Fruit fly (Drosophila melanogaster) whole organism, prepupa: ENCODE data around the gene slmo.

Experiments
- CG10631 ChIP-seq: fragments of 200-800 bp; sonication (Bioruptor generic); optimal IDR thresholded peaks from 2 replicates; lab custom pipeline; 2016; ENCODE audit warnings: missing biosample characterization, missing genetic modification characterization
- CG10669 ChIP-seq: fragments of 200-800 bp; sonication (Bioruptor generic); optimal IDR thresholded peaks from 3 replicates; lab custom pipeline; 2018; ENCODE audit warnings: missing biosample characterization, mild to moderate bottlenecking, missing genetic modification characterization, moderate library complexity
- CG11294 ChIP-seq: fragments of 200-800 bp; sonication (Bioruptor generic); IDR thresholded peaks from 2 replicates; pipeline ENCODE4 v1.3.6; 2022; ENCODE audit warnings: missing biosample characterization, missing genetic modification characterization
- CG11902 ChIP-seq: fragments of 200-800 bp; sonication (Bioruptor generic); optimal IDR thresholded peaks from 3 replicates; lab custom pipeline; 2016; ENCODE audit warnings: missing biosample characterization, missing genetic modification characterization
- CG15336 ChIP-seq: fragments of 200-800 bp; sonication (Bioruptor generic); IDR thresholded peaks from 2 replicates; pipeline ENCODE4 v1.3.6; 2022; ENCODE audit warnings: missing biosample characterization, missing genetic modification characterization
- CG1621 ChIP-seq: fragments of 200-800 bp; sonication (Bioruptor generic); optimal IDR thresholded peaks from 3 replicates; lab custom pipeline; 2018; ENCODE audit warnings: missing biosample characterization, mild to moderate bottlenecking, missing genetic modification characterization
- CG32006 ChIP-seq: fragments of 200-800 bp; sonication (Bioruptor generic); optimal IDR thresholded peaks from 3 replicates; lab custom pipeline; 2017; ENCODE audit warnings: missing biosample characterization, mild to moderate bottlenecking, missing genetic modification characterization
- CG34406 ChIP-seq: fragments of 200-800 bp; sonication (Bioruptor generic); optimal IDR thresholded peaks from 3 replicates; lab custom pipeline; 2016; ENCODE audit warnings: missing biosample characterization, missing genetic modification characterization
- CG3919 ChIP-seq: fragments of 200-800 bp; sonication (Bioruptor generic); optimal IDR thresholded peaks from 3 replicates; lab custom pipeline; 2016; ENCODE audit warnings: missing biosample characterization, missing genetic modification characterization
- CG4318 ChIP-seq: fragments of 200-800 bp; sonication (Bioruptor generic); optimal IDR thresholded peaks from 3 replicates; lab custom pipeline; 2017; ENCODE audit warnings: missing biosample characterization, mild to moderate bottlenecking, missing genetic modification characterization
- CG6163 ChIP-seq: fragments of 200-800 bp; sonication (Bioruptor generic); IDR thresholded peaks from 3 replicates; pipeline ENCODE4 v1.3.6; 2022; ENCODE audit warnings: missing biosample characterization, missing genetic modification characterization
- CG6276 ChIP-seq: fragments of 200-800 bp; sonication (Bioruptor generic); optimal IDR thresholded peaks from 2 replicates; lab custom pipeline; 2017; ENCODE audit warnings: missing biosample characterization, mild to moderate bottlenecking, missing genetic modification characterization
- CG6792 ChIP-seq: fragments of 200-800 bp; sonication (Bioruptor generic); optimal IDR thresholded peaks from 3 replicates; lab custom pipeline; 2016; ENCODE audit warnings: missing biosample characterization, missing genetic modification characterization
- CG6854 ChIP-seq: fragments of 200-800 bp; sonication (Bioruptor generic); optimal IDR thresholded peaks from 2 replicates; lab custom pipeline; 2017; ENCODE audit warnings: missing biosample characterization, mild to moderate bottlenecking, missing genetic modification characterization
- CG8119 ChIP-seq: fragments of 200-800 bp; sonication (Bioruptor generic); IDR thresholded peaks from 3 replicates; pipeline ENCODE4 v1.3.6; 2022; ENCODE audit warnings: missing biosample characterization, missing genetic modification characterization
- CG8319 ChIP-seq: fragments of 200-800 bp; sonication (Bioruptor generic); optimal IDR thresholded peaks from 3 replicates; lab custom pipeline; 2016; ENCODE audit warnings: missing biosample characterization, missing genetic modification characterization
- CG8632 ChIP-seq: fragments of 200-800 bp; sonication (Bioruptor generic); optimal IDR thresholded peaks from 3 replicates; lab custom pipeline; 2016; ENCODE audit warnings: missing biosample characterization, missing genetic modification characterization
- Eip75B ChIP-seq: fragments of 200-800 bp; sonication (Bioruptor generic); optimal IDR thresholded peaks from 3 replicates; lab custom pipeline; 2016; ENCODE audit warnings: missing biosample characterization, missing genetic modification characterization
- Eip78C ChIP-seq: fragments of 200-800 bp; sonication (Bioruptor generic); peaks from one replicate; lab custom pipeline; 2016; ENCODE audit warnings: missing biosample characterization, missing genetic modification characterization
- Ets96B ChIP-seq: fragments of 200-800 bp; optimal IDR thresholded peaks from 2 replicates; lab custom pipeline; 2019; ENCODE audit warnings: missing biosample characterization, mild to moderate bottlenecking, missing genetic modification characterization, moderate library complexity
- Gug ChIP-seq: fragments of 200-800 bp; sonication (Bioruptor generic); IDR thresholded peaks from 2 replicates; pipeline ENCODE4 v1.3.6; 2022; ENCODE audit warnings: missing biosample characterization, missing genetic modification characterization
- Hr38 ChIP-seq: sonication (Bioruptor generic); optimal IDR thresholded peaks from 2 replicates; lab custom pipeline; 2016; ENCODE audit warnings: missing biosample characterization, missing genetic modification characterization
- Hr39 ChIP-seq: fragments of 200-800 bp; sonication (Bioruptor generic); optimal IDR thresholded peaks from 2 replicates; lab custom pipeline; 2016; ENCODE audit warnings: missing biosample characterization, missing genetic modification characterization
- Lpt ChIP-seq: fragments of 200-800 bp; sonication (Bioruptor generic); optimal IDR thresholded peaks from 3 replicates; lab custom pipeline; 2016; ENCODE audit warnings: missing biosample characterization, missing genetic modification characterization
- Met ChIP-seq: fragments of 200-800 bp; sonication (Bioruptor generic); optimal IDR thresholded peaks from 3 replicates; lab custom pipeline; 2016; ENCODE audit warnings: missing biosample characterization, missing genetic modification characterization
- OdsH ChIP-seq: fragments of 200-800 bp; sonication (Bioruptor generic); optimal IDR thresholded peaks from 3 replicates; lab custom pipeline; 2016; ENCODE audit warnings: missing biosample characterization, missing genetic modification characterization
- Sox102F ChIP-seq: fragments of 200-800 bp; sonication (Bioruptor generic); optimal IDR thresholded peaks from 2 replicates; lab custom pipeline; 2016; ENCODE audit warnings: missing biosample characterization, mild to moderate bottlenecking, missing genetic modification characterization
- Sox14 ChIP-seq: fragments of 200-800 bp; sonication (Bioruptor generic); optimal IDR thresholded peaks from 3 replicates; lab custom pipeline; 2016; ENCODE audit warnings: missing biosample characterization, missing genetic modification characterization
- achi ChIP-seq: fragments of 200-800 bp; sonication (Bioruptor generic); optimal IDR thresholded peaks from 3 replicates; lab custom pipeline; 2016; ENCODE audit warnings: missing biosample characterization, missing genetic modification characterization
- acj6 ChIP-seq: fragments of 200-800 bp; sonication (Bioruptor generic); optimal IDR thresholded peaks from 3 replicates; lab custom pipeline; 2016; ENCODE audit warnings: missing biosample characterization, missing genetic modification characterization
- cyc ChIP-seq: fragments of 200-800 bp; sonication (Bioruptor generic); optimal IDR thresholded peaks from 3 replicates; lab custom pipeline; 2016; ENCODE audit warnings: missing biosample characterization, missing genetic modification characterization
- dac ChIP-seq: fragments of 200-800 bp; sonication (Bioruptor generic); optimal IDR thresholded peaks from 2 replicates; lab custom pipeline; 2017; ENCODE audit warnings: missing biosample characterization, mild to moderate bottlenecking, missing genetic modification characterization
- dsx ChIP-seq: fragments of 200-800 bp; optimal IDR thresholded peaks from 3 replicates; lab custom pipeline; 2019; ENCODE audit warnings: missing biosample characterization, mild to moderate bottlenecking, missing genetic modification characterization, moderate library complexity; ENCODE audit not compliant: poor library complexity, severe bottlenecking
- net ChIP-seq: fragments of 200-800 bp; sonication (Bioruptor generic); optimal IDR thresholded peaks from 3 replicates; lab custom pipeline; 2016; ENCODE audit warnings: missing biosample characterization, missing genetic modification characterization
- pdm3 ChIP-seq: fragments of 200-800 bp; sonication (Bioruptor generic); optimal IDR thresholded peaks from 3 replicates; lab custom pipeline; 2016; ENCODE audit warnings: missing biosample characterization, missing genetic modification characterization
- salr ChIP-seq, 2 experiments: fragments of 200-800 bp; sonication (Bioruptor generic); optimal IDR thresholded peaks; 3 replicates each; lab custom pipeline; 2016 to 2018; ENCODE audit warnings: missing biosample characterization in 2 of 2, missing genetic modification characterization in 2 of 2, mild to moderate bottlenecking in 1 of 2
- ss ChIP-seq, 2 experiments: fragments of 200-800 bp; sonication (Bioruptor generic); optimal IDR thresholded peaks; 2 replicates in 1 of 2; 3 replicates in 1 of 2; lab custom pipeline; 2017 to 2018; ENCODE audit warnings: mild to moderate bottlenecking in 2 of 2, missing biosample characterization in 2 of 2, missing genetic modification characterization in 2 of 2, moderate library complexity in 1 of 2
- svp ChIP-seq: fragments of 200-800 bp; sonication (Bioruptor generic); peaks from one replicate; lab custom pipeline; 2016; ENCODE audit warnings: missing biosample characterization, missing genetic modification characterization

The slmo gene

DNA sequence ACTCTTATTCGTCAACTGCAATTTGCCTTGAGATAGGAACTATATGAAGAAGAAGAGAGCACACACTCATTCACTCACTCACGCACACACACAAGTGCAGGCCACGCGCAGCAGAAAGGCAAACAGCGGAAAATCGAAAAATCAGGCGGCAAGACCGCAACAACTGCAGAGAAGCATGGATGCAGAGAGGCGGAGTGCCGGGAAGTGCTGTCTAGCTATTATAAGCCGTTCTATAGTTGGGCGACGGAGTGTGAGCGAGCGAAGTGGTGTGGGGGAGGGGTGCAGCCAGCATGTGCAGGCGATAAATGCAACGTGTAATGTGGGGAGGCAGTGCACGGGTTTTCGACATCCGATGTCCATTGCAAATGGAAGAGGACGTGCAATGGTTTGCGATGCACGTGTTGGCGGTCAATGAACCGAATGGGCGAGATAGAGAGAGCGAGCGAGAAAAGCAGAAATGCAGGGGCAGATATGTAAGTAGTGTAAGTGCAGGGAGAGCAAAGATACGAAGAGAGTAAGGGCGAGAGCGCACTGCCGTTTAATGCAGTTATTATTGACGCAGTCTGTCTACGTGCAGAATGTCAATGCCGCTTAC lies 30.3 kb upstream of the slmo start (continued):
- TF ChIP-seq CG11902 (GFP tag; lab: Kevin White, UChicago): no peak
- TF ChIP-seq CG6792 (GFP tag; lab: Kevin White, UChicago): no peak
- peak; percentile 38; the same call in 1 of the 2 replicates for TF ChIP-seq CG15336 (GFP tag; lab: Robert Waterston, UW)
- TF ChIP-seq CG10669 (GFP tag; lab: Kevin White, UChicago): no peak
- TF ChIP-seq Eip75B (GFP tag; lab: Kevin White, UChicago): peak; percentile 86
- TF ChIP-seq OdsH: no peak
- TF ChIP-seq CG3919 (GFP tag; lab: Kevin White, UChicago): no peak
- peak; percentile 100 for TF ChIP-seq Met (GFP tag; lab: Kevin White, UChicago)
- TF ChIP-seq CG8119: no peak
- TF ChIP-seq Ets96B (tag; lab: Kevin White, UChicago): no peak
- no peak for TF ChIP-seq achi
- no peak for TF ChIP-seq Sox102F
- peak; percentile 75 for TF ChIP-seq Lpt
- TF ChIP-seq Hr38: no peak
- TF ChIP-seq acj6 (GFP tag; lab: Kevin White, UChicago): no peak
- TF ChIP-seq CG8632 (GFP tag; lab: Kevin White, UChicago): no peak
- TF ChIP-seq pdm3 (GFP tag; lab: Kevin White, UChicago): no peak
- TF ChIP-seq Gug (GFP tag; lab: Robert Waterston, UW): peak; percentile 42
- peak; percentile 85 for TF ChIP-seq svp (GFP tag; lab: Kevin White, UChicago)
- TF ChIP-seq CG6854: peak; percentile 50
- TF ChIP-seq net (GFP tag; lab: Kevin White, UChicago): peak; percentile 16
- TF ChIP-seq Hr39 (GFP tag; lab: Kevin White, UChicago): no peak
- peak; percentile 88 for TF ChIP-seq Eip78C (GFP tag; lab: Kevin White, UChicago)
- no peak for TF ChIP-seq cyc (GFP tag; lab: Kevin White, UChicago)
- TF ChIP-seq CG8319 (GFP tag; lab: Kevin White, UChicago): no peak
- peak; percentile 63 to 72 for TF ChIP-seq ss (GFP tag; optimal IDR thresholded peaks at IDR 0.05; lab: Kevin White, UChicago)
- TF ChIP-seq CG11294: no peak
- TF ChIP-seq CG1621 (tag; lab: Kevin White, UChicago): peak; percentile 25
- TF ChIP-seq CG6163: peak; percentile 73
- TF ChIP-seq Sox14 (GFP tag; lab: Kevin White, UChicago): peak; percentile 1
- TF ChIP-seq dac (GFP tag; lab: Kevin White, UChicago): no peak
- TF ChIP-seq CG6276 (GFP tag; lab: Kevin White, UChicago): peak; percentile 21
- no peak for TF ChIP-seq CG32006
- no peak for TF ChIP-seq CG34406
- TF ChIP-seq, all 60 proteins: peak for 21

DNA sequence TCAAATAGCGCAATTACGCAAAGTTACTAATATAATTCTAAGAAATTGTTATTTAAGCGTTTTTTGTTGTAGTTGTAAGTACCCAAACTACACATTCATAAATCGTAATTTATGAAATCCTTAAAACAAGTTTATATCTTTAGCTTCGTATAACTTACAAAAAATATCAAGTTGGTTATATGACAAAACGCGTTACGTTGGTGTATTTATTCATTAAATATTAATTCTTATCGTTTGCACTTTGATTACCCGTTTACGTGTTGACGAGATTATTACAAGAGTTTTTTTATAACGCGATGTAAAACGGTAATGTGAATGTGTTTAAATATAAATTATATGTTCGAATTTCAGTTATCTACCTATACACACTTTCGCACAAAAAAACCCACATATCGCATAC lies 29.1 kb upstream of the slmo start:
- no peak for TF ChIP-seq CG32006
- no peak for TF ChIP-seq Gug (GFP tag; lab: Robert Waterston, UW)
- no peak for TF ChIP-seq OdsH
- TF ChIP-seq pdm3 (GFP tag; lab: Kevin White, UChicago): no peak

DNA sequence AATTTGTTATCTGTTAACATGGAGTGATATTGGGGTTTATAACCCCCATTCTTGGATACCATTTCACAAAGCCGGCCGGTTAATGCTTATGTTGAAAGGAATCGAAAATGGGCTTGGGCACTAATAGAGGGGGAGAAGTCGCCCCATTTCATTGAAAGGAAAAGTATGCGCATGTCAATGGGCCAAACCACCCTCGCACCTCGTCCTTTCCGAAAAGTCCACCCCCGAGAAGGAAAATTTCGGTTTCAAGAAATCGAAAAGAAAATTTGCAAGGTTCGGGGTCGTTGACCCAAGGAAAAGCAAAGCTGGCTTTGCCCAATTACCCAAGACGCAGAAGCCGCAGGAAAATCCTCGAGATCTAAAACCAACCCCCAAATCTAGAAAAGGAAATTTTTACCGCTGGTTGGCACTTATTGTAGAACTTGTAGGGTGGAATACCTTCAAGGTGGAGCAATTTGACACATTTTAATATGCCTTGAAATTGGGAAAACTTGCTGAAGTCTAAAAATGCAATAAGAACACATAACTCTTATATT lies 28.4 kb upstream of the slmo start:
- peak; percentile 42 for TF ChIP-seq svp (GFP tag; lab: Kevin White, UChicago)
- TF ChIP-seq achi: no peak
- no peak for TF ChIP-seq CG4318
- no peak for TF ChIP-seq CG10631 (GFP tag; lab: Kevin White, UChicago)
- no peak for TF ChIP-seq CG15336 (GFP tag; lab: Robert Waterston, UW)
- no peak for TF ChIP-seq salr (GFP tag; optimal IDR thresholded peaks at IDR 0.05; lab: Kevin White, UChicago)
- TF ChIP-seq dsx (GFP tag; lab: Kevin White, UChicago): no peak
- no peak for TF ChIP-seq Sox14 (GFP tag; lab: Kevin White, UChicago)
